Fruit fly (Drosophila melanogaster): ENCODE results near the gene Acp76A.

Acp76A gene

DNA sequence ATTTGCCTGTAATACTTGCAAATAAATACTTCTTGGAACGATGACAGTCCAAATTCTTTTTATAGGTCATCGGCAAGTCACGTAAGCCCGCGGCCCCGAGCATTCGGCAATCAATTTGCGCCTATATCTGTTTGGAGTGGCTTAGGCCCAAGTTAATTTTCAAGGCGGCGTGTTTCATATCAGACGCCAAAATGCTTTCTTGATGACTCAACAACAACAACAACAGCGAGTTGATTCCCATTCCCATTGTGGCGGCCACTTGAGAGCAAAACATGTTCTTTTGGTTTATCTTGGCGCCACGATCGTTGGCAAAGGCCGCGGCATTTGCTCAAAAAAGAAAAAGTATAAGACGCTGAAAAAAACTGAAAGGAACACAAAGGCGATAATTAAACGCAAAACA is 37.7 kb downstream of the Acp76A start:
- TF ChIP-seq cic (GFP tag; optimal IDR thresholded peaks at IDR 0.05) (no peak), CG11617 (GFP tag; optimal IDR thresholded peaks at IDR 0.05) (no peak)

- TF ChIP-seq CG12768 (GFP tag; optimal IDR thresholded peaks at IDR 0.05) (no peak), Clk (GFP tag; optimal IDR thresholded peaks at IDR 0.05) (no peak), CG7101 (tag; optimal IDR thresholded peaks at IDR 0.05) (no peak), CG5204 (GFP tag; optimal IDR thresholded peaks at IDR 0.05) (no peak), cnc (optimal IDR thresholded peaks at IDR 0.05) (no peak), Mnt (GFP tag; optimal IDR thresholded peaks at IDR 0.05) (no peak), tj (GFP tag; optimal IDR thresholded peaks at IDR 0.05) (no peak), bab1 (GFP tag; optimal IDR thresholded peaks at IDR 0.05) (no peak), toe (GFP tag; optimal IDR thresholded peaks at IDR 0.05) (no peak), CG7045 (GFP tag; optimal IDR thresholded peaks at IDR 0.05) (no peak), CG33017 (tag; optimal IDR thresholded peaks at IDR 0.05) (no peak), pad (GFP tag; optimal IDR thresholded peaks at IDR 0.05) (no peak), kay (GFP tag; ENCODE audit: borderline replicate concordance) (no peak), CG11617 (GFP tag; optimal IDR thresholded peaks at IDR 0.05) (no peak), CG14711 (tag; optimal IDR thresholded peaks at IDR 0.05) (no peak), ovo (GFP tag; optimal IDR thresholded peaks at IDR 0.05) (no peak), cic (GFP tag; optimal IDR thresholded peaks at IDR 0.05) (no peak), Crg-1 (GFP tag; optimal IDR thresholded peaks at IDR 0.05) (no peak), Hr96 (GFP tag; optimal IDR thresholded peaks at IDR 0.05) (no peak)
Measured at dm6 chr3L:19013086-19013752, 38.6 kb downstream of the Acp76A start.

DNA sequence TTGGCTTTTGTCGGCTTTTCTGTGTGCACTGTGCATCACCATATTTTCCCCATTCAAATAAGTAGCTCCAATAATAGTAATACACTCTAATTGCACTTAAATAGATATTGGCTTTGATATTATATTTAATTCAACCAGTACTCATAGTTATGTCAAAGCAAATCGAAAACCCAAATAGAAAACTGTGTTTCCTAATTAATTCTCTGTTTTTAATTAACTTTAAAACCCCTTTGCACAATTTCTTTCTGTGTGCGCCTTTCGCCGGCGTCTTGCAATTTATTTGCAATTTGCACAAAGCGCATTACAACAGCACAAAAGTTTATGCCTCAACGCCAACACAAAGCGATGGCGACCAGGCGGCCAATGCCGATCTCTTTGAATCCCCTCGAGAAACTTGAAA is 40.7 kb downstream of the Acp76A start:
- TF ChIP-seq CG14711 (tag; optimal IDR thresholded peaks at IDR 0.05) (no peak), kay (GFP tag; ENCODE audit: borderline replicate concordance) (no peak), CG7045 (GFP tag; optimal IDR thresholded peaks at IDR 0.05) (no peak), Hr96 (GFP tag; optimal IDR thresholded peaks at IDR 0.05) (no peak), ovo (GFP tag; optimal IDR thresholded peaks at IDR 0.05) (no peak), Crg-1 (GFP tag; optimal IDR thresholded peaks at IDR 0.05) (no peak), CG7101 (tag; optimal IDR thresholded peaks at IDR 0.05) (no peak), CG11617 (GFP tag; optimal IDR thresholded peaks at IDR 0.05) (no peak), cic (GFP tag; optimal IDR thresholded peaks at IDR 0.05) (no peak), pad (GFP tag; optimal IDR thresholded peaks at IDR 0.05) (no peak), CG1620 (GFP tag; optimal IDR thresholded peaks at IDR 0.05) (no peak), Clk (GFP tag; optimal IDR thresholded peaks at IDR 0.05) (no peak), toe (GFP tag; optimal IDR thresholded peaks at IDR 0.05) (no peak), Mnt (GFP tag; optimal IDR thresholded peaks at IDR 0.05) (no peak)

DNA sequence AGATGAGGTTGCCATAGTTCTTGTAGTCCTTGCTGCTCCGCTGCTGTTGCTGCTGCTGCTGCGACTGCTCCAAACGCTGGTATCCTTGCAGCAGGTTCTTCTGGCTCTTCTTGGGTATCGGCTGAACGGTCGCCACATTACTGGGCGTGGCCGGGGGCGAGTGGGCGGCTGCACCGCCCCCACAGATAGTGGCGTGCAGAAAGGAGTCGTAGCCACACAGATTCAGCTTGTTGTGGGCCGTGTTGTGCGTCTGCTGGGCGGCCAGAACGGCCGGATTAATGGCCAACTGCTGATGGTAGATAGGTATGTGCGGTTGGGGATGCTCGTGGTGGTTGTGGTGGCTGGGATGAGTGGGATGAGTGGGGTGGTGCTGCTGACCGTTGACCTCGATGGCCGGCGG is 46.4 kb downstream of the Acp76A start:
- TF ChIP-seq cic (GFP tag; optimal IDR thresholded peaks at IDR 0.05), result no peak
- no peak for TF ChIP-seq bab1 (GFP tag; optimal IDR thresholded peaks at IDR 0.05)
- TF ChIP-seq Crg-1 (GFP tag; optimal IDR thresholded peaks at IDR 0.05), result no peak
- TF ChIP-seq toe (GFP tag; optimal IDR thresholded peaks at IDR 0.05), result no peak
- TF ChIP-seq CG5204 (GFP tag; optimal IDR thresholded peaks at IDR 0.05), result no peak
- no peak for TF ChIP-seq Hr96 (GFP tag; optimal IDR thresholded peaks at IDR 0.05)
- no peak for TF ChIP-seq CG11617 (GFP tag; optimal IDR thresholded peaks at IDR 0.05)
- no peak for TF ChIP-seq ovo (GFP tag; optimal IDR thresholded peaks at IDR 0.05)
- TF ChIP-seq pad (GFP tag; optimal IDR thresholded peaks at IDR 0.05), result no peak
- no peak for TF ChIP-seq tj (GFP tag; optimal IDR thresholded peaks at IDR 0.05)
- no peak for TF ChIP-seq CG7045 (GFP tag; optimal IDR thresholded peaks at IDR 0.05)
- no peak for TF ChIP-seq cnc (optimal IDR thresholded peaks at IDR 0.05)
- no peak for TF ChIP-seq CG7101 (tag; optimal IDR thresholded peaks at IDR 0.05)
- TF ChIP-seq Mnt (GFP tag; optimal IDR thresholded peaks at IDR 0.05), result no peak
- TF ChIP-seq CG12768 (GFP tag; optimal IDR thresholded peaks at IDR 0.05), result no peak
- no peak for TF ChIP-seq kay (GFP tag; ENCODE audit: borderline replicate concordance)

- no peak for TF ChIP-seq pad (GFP tag; optimal IDR thresholded peaks at IDR 0.05)
- no peak for TF ChIP-seq Clk (GFP tag; optimal IDR thresholded peaks at IDR 0.05)
- no peak for TF ChIP-seq Hr96 (GFP tag; optimal IDR thresholded peaks at IDR 0.05)
- TF ChIP-seq cic (GFP tag; optimal IDR thresholded peaks at IDR 0.05), result no peak
- no peak for TF ChIP-seq Mnt (GFP tag; optimal IDR thresholded peaks at IDR 0.05)
Measured at dm6 chr3L:19004120-19004519, 47.7 kb downstream of the Acp76A start.

DNA sequence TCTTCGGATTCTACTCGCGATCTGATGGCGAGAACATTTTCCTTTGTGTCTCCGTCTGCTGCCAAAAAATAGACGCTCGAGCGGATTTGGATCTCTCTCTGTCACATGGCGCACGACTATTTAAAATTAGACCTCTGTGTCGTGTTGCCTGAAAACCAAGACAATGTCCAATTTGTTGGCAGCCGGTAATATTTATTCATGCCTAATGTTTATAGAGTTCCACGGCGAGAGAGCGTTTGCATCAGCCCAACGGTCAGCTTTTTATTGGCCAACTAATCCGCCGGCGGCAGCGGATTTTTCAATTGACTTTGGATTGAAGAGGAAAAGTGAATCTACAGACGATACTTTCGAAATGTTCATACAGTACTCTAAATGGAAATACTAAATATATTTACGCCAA is 48.6 kb downstream of the Acp76A start, which contains the start of gene SmydA-2:
Gene SmydA-2 (minus strand): TSS at position 33 of the 400 bp plus-strand sequence.
- TF ChIP-seq kay (GFP tag; ENCODE audit: borderline replicate concordance) (peak; percentile 6), cnc (optimal IDR thresholded peaks at IDR 0.05) (no peak), bab1 (GFP tag; optimal IDR thresholded peaks at IDR 0.05) (no peak), toe (GFP tag; optimal IDR thresholded peaks at IDR 0.05) (no peak)
